Worm (Caenorhabditis elegans) whole organism, L4 larva: ENCODE results near the gene Y59A8B.25.
A peak's percentile ranks its signal among the peaks of the same experiment; 100 is the strongest.

Source experiments
- D1046.2 ChIP-seq: fragments of 200-800 bp; sonication (Bioruptor generic); IDR thresholded peaks from 2 replicates; pipeline ENCODE4 v1.3.6; 2022; ENCODE audit warnings: missing genetic modification characterization, missing compliant biosample characterization
- F26F4.8 ChIP-seq: fragments of 200-800 bp; sonication (Bioruptor generic); conservative IDR thresholded peaks from 2 replicates; pipeline ENCODE4 v1.3.6; 2022; ENCODE audit warnings: missing genetic modification characterization, missing compliant biosample characterization
- F37D6.2 ChIP-seq: sonication (generic microtip); optimal IDR thresholded peaks from 2 replicates; lab custom pipeline; 2016; ENCODE audit warnings: mild to moderate bottlenecking, missing genetic modification characterization, missing compliant biosample characterization
- ZK337.2 ChIP-seq: fragments of 200-800 bp; sonication (Bioruptor generic); IDR thresholded peaks from 2 replicates; pipeline ENCODE4 v1.3.6; 2022; ENCODE audit warnings: missing genetic modification reagents, missing genetic modification characterization, missing compliant biosample characterization
- aha-1 ChIP-seq: fragments of 150-350 bp; peaks from one replicate; lab custom pipeline; 2014; ENCODE audit warnings: missing biosample characterization, missing genetic modification characterization
- ama-1 ChIP-seq: fragments of 150-350 bp; optimal IDR thresholded peaks from 2 replicates; lab custom pipeline; 2014; ENCODE audit warnings: inconsistent platforms, mixed read lengths
- attf-4 ChIP-seq: sonication (generic microtip); optimal IDR thresholded peaks from 3 replicates; lab custom pipeline; 2017; ENCODE audit warnings: missing biosample characterization, missing genetic modification characterization
- ceh-20 ChIP-seq: fragments of 200-800 bp; sonication (Bioruptor generic); IDR thresholded peaks from 2 replicates; pipeline ENCODE4 v1.3.6; 2022; ENCODE audit warnings: missing genetic modification reagents, missing genetic modification characterization, missing compliant biosample characterization
- ceh-32 ChIP-seq: sonication (generic microtip); optimal IDR thresholded peaks from 2 replicates; lab custom pipeline; 2016; ENCODE audit warnings: mild to moderate bottlenecking, missing genetic modification characterization, missing compliant biosample characterization; ENCODE audit not compliant: poor library complexity
- ceh-44 ChIP-seq: fragments of 200-800 bp; sonication (Bioruptor generic); IDR thresholded peaks from 2 replicates; pipeline ENCODE4 v1.3.6; 2022; ENCODE audit warnings: missing genetic modification reagents, missing genetic modification characterization, missing compliant biosample characterization
- ceh-82 ChIP-seq: sonication (generic microtip); optimal IDR thresholded peaks from 2 replicates; lab custom pipeline; 2017; ENCODE audit warnings: missing biosample characterization, missing genetic modification characterization
- ctbp-1 ChIP-seq: fragments of 200-800 bp; sonication (Bioruptor generic); IDR thresholded peaks from 2 replicates; pipeline ENCODE4 v1.3.6; 2022; ENCODE audit warnings: missing genetic modification reagents, missing genetic modification characterization, missing compliant biosample characterization
- daf-16 ChIP-seq, 3 experiments: sonication (generic microtip); optimal IDR thresholded peaks; 2 replicates each; lab custom pipeline; 2016 to 2017; ENCODE audit warnings: missing genetic modification characterization in 3 of 3, missing genetic modification reagents in 3 of 3, mild to moderate bottlenecking in 2 of 3, missing compliant biosample characterization in 2 of 3, missing biosample characterization in 1 of 3, moderate library complexity in 1 of 3
- daf-8 ChIP-seq: fragments of 200-800 bp; sonication (Bioruptor generic); IDR thresholded peaks from 2 replicates; pipeline ENCODE4 v1.3.6; 2022; ENCODE audit warnings: missing genetic modification characterization, missing compliant biosample characterization
- dpl-1 ChIP-seq: fragments of 150-350 bp; optimal IDR thresholded peaks from 2 replicates; lab custom pipeline; 2014; ENCODE audit warnings: missing biosample characterization, missing genetic modification reagents, missing genetic modification characterization
- fkh-10 ChIP-seq: fragments of 150-350 bp; optimal IDR thresholded peaks from 2 replicates; lab custom pipeline; 2014; ENCODE audit warnings: missing biosample characterization, missing genetic modification reagents, missing genetic modification characterization
- fos-1 ChIP-seq: fragments of 150-350 bp; optimal IDR thresholded peaks from 2 replicates; lab custom pipeline; 2014; ENCODE audit warnings: missing biosample characterization, missing genetic modification characterization
- hif-1 ChIP-seq, 2 experiments: sonication (generic microtip); optimal IDR thresholded peaks; 2 replicates each; lab custom pipeline; 2016 to 2017; ENCODE audit warnings: missing compliant biosample characterization in 2 of 2, missing genetic modification characterization in 2 of 2, missing genetic modification reagents in 2 of 2, missing genotype in 2 of 2, mild to moderate bottlenecking in 1 of 2
- hmg-1.1 ChIP-seq: fragments of 200-800 bp; sonication (Bioruptor generic); IDR thresholded peaks from 2 replicates; pipeline ENCODE4 v1.3.6; 2022; ENCODE audit warnings: missing genetic modification reagents, missing genetic modification characterization, missing compliant biosample characterization
- lin-15B ChIP-seq: fragments of 150-350 bp; sonication (generic microtip); optimal IDR thresholded peaks from 3 replicates; lab custom pipeline; 2014; ENCODE audit warnings: missing biosample characterization, missing genetic modification characterization
- lin-29 ChIP-seq: fragments of 200-800 bp; sonication (Bioruptor generic); IDR thresholded peaks from 2 replicates; pipeline ENCODE4 v1.3.6; 2022; ENCODE audit warnings: missing genetic modification reagents, missing genetic modification characterization, missing compliant biosample characterization
- lin-38 ChIP-seq: fragments of 200-800 bp; sonication (Bioruptor generic); IDR thresholded peaks from 2 replicates; pipeline ENCODE4 v1.3.6; 2022; ENCODE audit warnings: missing genetic modification reagents, missing genetic modification characterization, missing compliant biosample characterization
- lir-3 ChIP-seq: sonication (generic microtip); optimal IDR thresholded peaks from 2 replicates; lab custom pipeline; 2016; ENCODE audit warnings: mild to moderate bottlenecking, missing genetic modification characterization, missing compliant biosample characterization
- lsy-2 ChIP-seq, 2 experiments: fragments of 150-350 bp in 1 of 2; sonication (generic microtip) in 1 of 2; optimal IDR thresholded peaks; 2 replicates each; lab custom pipeline; 2014 to 2017; ENCODE audit warnings: missing biosample characterization in 2 of 2, missing genetic modification characterization in 2 of 2
- mes-2 ChIP-seq: sonication (generic microtip); optimal IDR thresholded peaks from 2 replicates; lab custom pipeline; 2016; ENCODE audit warnings: missing genotype, mild to moderate bottlenecking, missing genetic modification characterization, missing compliant biosample characterization; ENCODE audit not compliant: poor library complexity, severe bottlenecking
- mxl-3 ChIP-seq: fragments of 200-800 bp; sonication (Bioruptor generic); optimal IDR thresholded peaks from 2 replicates; lab custom pipeline; 2018; ENCODE audit warnings: mild to moderate bottlenecking, missing genetic modification characterization, missing compliant biosample characterization
- nhr-102 ChIP-seq: sonication (generic microtip); optimal IDR thresholded peaks from 2 replicates; lab custom pipeline; 2016; ENCODE audit warnings: mild to moderate bottlenecking, missing genetic modification characterization, moderate library complexity, missing compliant biosample characterization
- nhr-11 ChIP-seq: fragments of 150-350 bp; optimal IDR thresholded peaks from 2 replicates; lab custom pipeline; 2014; ENCODE audit warnings: missing biosample characterization, missing genetic modification characterization
- nhr-111 ChIP-seq: fragments of 200-800 bp; sonication (Bioruptor generic); optimal IDR thresholded peaks from 2 replicates; lab custom pipeline; 2018; ENCODE audit warnings: mild to moderate bottlenecking, missing genetic modification characterization, missing compliant biosample characterization
- nhr-28 ChIP-seq: fragments of 150-350 bp; optimal IDR thresholded peaks from 2 replicates; lab custom pipeline; 2014; ENCODE audit warnings: missing biosample characterization, missing genetic modification characterization
- nhr-42 ChIP-seq: fragments of 200-800 bp; sonication (Bioruptor generic); IDR thresholded peaks from 2 replicates; pipeline ENCODE4 v1.3.6; 2022; ENCODE audit warnings: missing genetic modification characterization, missing compliant biosample characterization
- rbr-2 ChIP-seq: sonication (generic microtip); optimal IDR thresholded peaks from 2 replicates; lab custom pipeline; 2016; ENCODE audit warnings: missing genotype, missing genetic modification characterization, missing compliant biosample characterization
- saeg-2 ChIP-seq: fragments of 200-800 bp; sonication (Bioruptor generic); IDR thresholded peaks from 2 replicates; pipeline ENCODE4 v1.3.6; 2022; ENCODE audit warnings: missing genetic modification reagents, missing genetic modification characterization, missing compliant biosample characterization
- snpc-1.2 ChIP-seq: fragments of 200-800 bp; sonication (Bioruptor generic); IDR thresholded peaks from 2 replicates; pipeline ENCODE4 v1.3.6; 2022; ENCODE audit warnings: missing genetic modification reagents, missing genetic modification characterization, missing compliant biosample characterization
- spr-3 ChIP-seq: fragments of 200-800 bp; sonication (Bioruptor generic); optimal IDR thresholded peaks from 2 replicates; lab custom pipeline; 2018; ENCODE audit warnings: mild to moderate bottlenecking, missing genetic modification characterization, missing compliant biosample characterization
- unc-130 ChIP-seq: sonication (generic microtip); optimal IDR thresholded peaks from 2 replicates; lab custom pipeline; 2016; ENCODE audit warnings: missing genetic modification reagents, missing genetic modification characterization, missing compliant biosample characterization
- unc-39 ChIP-seq: sonication (generic microtip); optimal IDR thresholded peaks from 2 replicates; lab custom pipeline; 2017; ENCODE audit warnings: missing biosample characterization, missing genetic modification characterization
- vab-7 ChIP-seq: fragments of 200-800 bp; sonication (Bioruptor generic); IDR thresholded peaks from 2 replicates; pipeline ENCODE4 v1.3.6; 2022; ENCODE audit warnings: missing genetic modification reagents, missing genetic modification characterization, missing compliant biosample characterization
- zfp-2 ChIP-seq: sonication (generic microtip); optimal IDR thresholded peaks from 2 replicates; lab custom pipeline; 2016; ENCODE audit warnings: mild to moderate bottlenecking, missing genetic modification characterization, missing compliant biosample characterization
- zip-11 ChIP-seq: fragments of 200-800 bp; sonication (Bioruptor generic); IDR thresholded peaks from 2 replicates; pipeline ENCODE4 v1.3.6; 2022; ENCODE audit warnings: missing genetic modification characterization, missing compliant biosample characterization
- ztf-11 ChIP-seq: fragments of 150-350 bp; optimal IDR thresholded peaks from 2 replicates; lab custom pipeline; 2014; ENCODE audit warnings: missing biosample characterization, missing genetic modification characterization

Y59A8B.25 gene

DNA sequence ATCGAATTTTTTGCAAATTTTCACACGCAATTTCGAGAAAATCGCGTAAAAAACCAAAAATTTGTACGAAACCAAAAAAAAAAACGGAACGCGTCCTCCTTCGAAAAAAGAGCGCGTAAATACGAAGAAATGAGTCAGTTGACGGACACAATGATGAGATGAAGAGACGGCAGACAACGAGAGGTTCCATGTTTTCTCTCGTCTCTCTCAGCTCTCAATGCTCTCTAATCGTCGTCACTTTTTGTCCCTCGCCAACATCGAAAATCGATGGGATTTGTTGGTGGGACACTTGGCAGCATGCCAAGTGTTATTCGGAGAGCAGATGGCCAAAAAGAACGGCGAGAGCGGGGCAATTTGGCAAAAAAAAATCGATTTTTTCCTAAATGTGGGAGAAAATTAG is 24.0 kb upstream of the Y59A8B.25 start (continued):
- TF ChIP-seq nhr-102 (tag; lab: Kevin White, UChicago) (peak; percentile 2), ztf-11 (tag; lab: Kevin White, UChicago) (no peak), nhr-11 (tag; lab: Kevin White, UChicago) (peak; percentile 76), daf-16 (GFP tag; optimal IDR thresholded peaks at IDR 0.05; lab: Kevin White, UChicago) (peak in 1 of 2 experiments; percentile 83), daf-16 (tag; optimal IDR thresholded peaks at IDR 0.05; lab: Kevin White, UChicago) (peak; percentile 70), ceh-82 (no peak), F26F4.8 (GFP tag; lab: Robert Waterston, UW) (no peak)

DNA sequence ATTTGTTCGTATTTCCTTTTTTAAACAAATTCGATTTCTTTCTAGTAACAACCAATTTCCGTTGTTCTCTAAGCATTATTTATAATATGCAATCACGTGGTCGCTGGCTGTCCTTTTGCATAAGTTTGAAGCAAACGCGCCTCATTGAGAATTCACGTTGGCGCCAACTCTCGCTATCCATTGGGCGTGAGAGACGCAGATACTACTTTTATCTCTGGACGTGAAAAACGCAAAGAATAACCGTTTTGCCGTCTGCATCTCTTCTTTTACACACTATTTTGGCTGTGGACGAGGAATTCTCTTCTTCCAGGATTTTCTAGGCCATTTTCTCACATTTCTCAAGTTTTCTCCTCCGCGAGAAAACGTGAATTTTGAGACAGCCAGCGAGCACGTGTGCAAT is 14.0 kb upstream of the Y59A8B.25 start:
- peak; percentile 52 for TF ChIP-seq lin-38 (GFP tag; lab: Robert Waterston, UW)

DNA sequence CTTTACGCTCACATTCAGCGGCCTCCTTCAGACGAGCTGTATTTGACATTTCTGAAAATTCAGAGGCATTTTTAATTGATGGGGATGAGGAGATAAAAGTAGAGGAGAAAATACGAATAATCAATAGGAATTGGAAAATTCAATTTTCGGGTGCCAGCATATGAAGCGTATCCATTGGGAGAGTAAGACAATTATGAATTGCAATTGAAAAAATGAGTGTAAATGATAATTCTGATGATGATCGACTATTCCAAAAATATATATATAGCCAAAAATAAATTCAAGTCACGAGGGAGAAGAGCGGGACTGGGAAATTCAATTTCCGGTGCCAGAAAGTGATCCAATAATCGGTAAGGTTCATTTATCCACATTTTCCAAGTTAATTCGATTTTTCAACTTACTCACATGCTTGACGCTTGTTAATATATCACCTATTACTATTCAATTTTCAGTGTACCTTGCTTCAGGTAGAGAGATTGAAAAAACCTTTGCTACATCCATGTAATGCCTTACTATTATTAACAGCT is 11.1 kb upstream of the Y59A8B.25 start, which contains the start of gene Y59A8B.8:
Y59A8B.8 (minus strand) TSS at position 51 of the 527 bp plus-strand sequence.
- TF ChIP-seq lir-3 (tag; lab: Kevin White, UChicago) (no peak), aha-1 (tag; lab: Kevin White, UChicago) (peak; percentile 50), lin-15B (tag; lab: Kevin White, UChicago) (no peak), mes-2 (tag; lab: Kevin White, UChicago) (no peak)
- TF ChIP-seq, all 104 proteins: peak for 1

DNA sequence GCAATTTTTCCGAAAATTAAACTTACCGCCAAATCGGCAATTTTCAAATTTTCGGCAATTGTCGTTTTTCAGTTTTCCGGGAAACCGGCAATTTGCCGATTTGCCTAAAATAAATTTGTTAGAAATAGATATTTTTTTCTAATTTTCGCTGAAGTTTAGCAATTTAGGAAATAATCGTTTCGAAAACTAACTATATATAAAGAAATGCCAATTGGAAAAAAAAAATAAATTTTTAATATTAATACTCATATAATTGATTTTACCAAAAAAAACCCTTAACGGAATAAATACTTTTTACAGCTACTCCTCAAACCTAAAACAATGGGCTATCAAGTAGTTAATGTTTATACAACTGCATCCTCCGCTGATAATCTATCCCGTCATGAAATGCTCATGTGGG is 11.9 kb downstream of the Y59A8B.25 start, which contains the start of gene ebp-1:
ebp-1 (plus strand) TSS at position 301 of the 400 bp plus-strand sequence.
- TF ChIP-seq lsy-2 (tag; optimal IDR thresholded peaks at IDR 0.05; lab: Kevin White, UChicago) (no peak), lin-29 (GFP tag; lab: Robert Waterston, UW) (no peak), ceh-82 (no peak), zfp-2 (tag; lab: Kevin White, UChicago) (no peak), hmg-1.1 (no peak), unc-39 (tag; lab: Kevin White, UChicago) (no peak), F37D6.2 (tag; lab: Kevin White, UChicago) (no peak), ceh-44 (GFP tag; lab: Robert Waterston, UW) (no peak), D1046.2 (GFP tag; lab: Robert Waterston, UW) (no peak), ama-1 (no peak), daf-8 (GFP tag; lab: Robert Waterston, UW) (no peak), lin-38 (GFP tag; lab: Robert Waterston, UW) (no peak), rbr-2 (no peak), fkh-10 (GFP tag; lab: Kevin White, UChicago) (no peak), snpc-1.2 (GFP tag; lab: Robert Waterston, UW) (no peak), zip-11 (GFP tag; lab: Robert Waterston, UW) (no peak), nhr-28 (no peak)

DNA sequence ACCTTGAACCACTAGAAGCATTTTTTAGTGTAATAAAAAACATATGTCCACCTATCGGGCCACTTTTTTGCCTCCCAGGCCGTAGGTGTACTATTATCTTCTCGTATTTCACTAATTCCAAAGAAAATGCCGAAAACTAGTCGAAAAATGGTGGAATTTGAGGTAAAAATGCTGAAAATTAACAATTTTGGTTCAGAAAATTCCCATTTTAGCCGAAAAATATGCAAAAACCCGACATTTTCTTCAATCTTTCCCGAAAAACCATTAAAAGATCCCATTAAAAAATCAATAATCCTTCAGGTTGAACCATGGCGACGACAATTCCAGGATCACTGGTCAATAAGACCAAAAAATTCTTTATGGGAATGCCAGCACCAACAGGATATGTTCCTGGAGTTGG is 33.0 kb downstream of the Y59A8B.25 start, which contains the start of gene prp-6:
prp-6 (plus strand) TSS at position 301 of the 400 bp plus-strand sequence.
- TF ChIP-seq fos-1 (tag; lab: Kevin White, UChicago) (no peak), unc-130 (GFP tag; lab: Kevin White, UChicago) (no peak), mxl-3 (no peak), nhr-42 (GFP tag; lab: Robert Waterston, UW) (no peak), vab-7 (no peak), snpc-1.2 (GFP tag; lab: Robert Waterston, UW) (no peak), zfp-2 (tag; lab: Kevin White, UChicago) (no peak)

DNA sequence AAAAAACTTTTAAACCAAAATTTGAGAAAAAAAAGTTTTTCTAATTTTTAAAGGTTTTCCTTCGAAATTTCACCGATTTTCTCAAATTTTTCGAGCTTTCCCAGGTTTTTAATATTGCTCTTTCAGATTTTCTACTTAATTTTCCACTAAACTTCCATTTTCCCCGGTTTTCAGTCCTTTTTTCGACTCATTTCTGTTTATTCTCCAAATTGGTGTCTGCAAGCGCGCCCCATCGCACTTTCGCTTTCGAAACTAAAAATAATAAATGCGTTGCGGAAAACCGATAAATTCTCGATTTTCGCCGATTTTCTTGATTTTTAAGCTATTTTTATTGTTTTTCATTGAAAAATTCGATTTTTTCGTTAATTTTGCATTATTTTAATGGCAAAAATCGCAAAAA is 33.7 kb downstream of the Y59A8B.25 start:
- TF ChIP-seq ZK337.2 (GFP tag; lab: Robert Waterston, UW) (no peak), attf-4 (tag; lab: Kevin White, UChicago) (no peak), nhr-111 (GFP tag; lab: Kevin White, UChicago) (no peak), fkh-10 (GFP tag; lab: Kevin White, UChicago) (no peak), hif-1 (tag; optimal IDR thresholded peaks at IDR 0.05; lab: Kevin White, UChicago) (no peak), ctbp-1 (GFP tag; lab: Robert Waterston, UW) (no peak), aha-1 (tag; lab: Kevin White, UChicago) (no peak), saeg-2 (GFP tag; lab: Robert Waterston, UW) (no peak), ama-1 (no peak), spr-3 (GFP tag; lab: Kevin White, UChicago) (no peak), dpl-1 (peak; percentile 10), ceh-32 (tag; lab: Kevin White, UChicago) (no peak), rbr-2 (no peak), ceh-20 (no peak), nhr-28 (peak; percentile 19)
- TF ChIP-seq, all 104 proteins: peak for 2
